Fruit fly (Drosophila melanogaster): ENCODE measurements around the gene CG14720.

CG14720 gene

DNA sequence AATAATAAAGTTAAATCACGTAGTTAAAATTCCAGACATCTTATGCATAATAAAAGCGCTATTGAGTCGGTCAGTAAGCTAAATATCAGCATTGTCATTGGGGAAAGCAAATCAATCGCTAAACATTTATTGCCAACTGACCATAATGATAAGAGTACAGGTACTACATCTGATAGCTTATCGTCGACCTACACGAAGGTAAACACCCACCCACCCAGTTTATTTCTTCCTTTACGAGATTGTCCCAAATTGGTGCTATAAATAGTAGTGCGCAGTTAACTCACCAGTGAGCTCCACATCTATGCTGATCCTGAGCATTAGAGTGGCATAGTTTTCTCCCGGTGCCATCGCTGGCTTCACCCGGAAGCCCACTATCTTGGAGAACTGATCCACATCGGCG lies 27.8 kb upstream of the CG14720 start:
- TF ChIP-seq CG7101 (tag; optimal IDR thresholded peaks at IDR 0.05) (no peak), Mnt (GFP tag; optimal IDR thresholded peaks at IDR 0.05) (no peak), CG12768 (GFP tag; optimal IDR thresholded peaks at IDR 0.05) (peak; percentile 37), cic (GFP tag; optimal IDR thresholded peaks at IDR 0.05) (peak; percentile 26), Crg-1 (GFP tag; optimal IDR thresholded peaks at IDR 0.05) (no peak)

DNA sequence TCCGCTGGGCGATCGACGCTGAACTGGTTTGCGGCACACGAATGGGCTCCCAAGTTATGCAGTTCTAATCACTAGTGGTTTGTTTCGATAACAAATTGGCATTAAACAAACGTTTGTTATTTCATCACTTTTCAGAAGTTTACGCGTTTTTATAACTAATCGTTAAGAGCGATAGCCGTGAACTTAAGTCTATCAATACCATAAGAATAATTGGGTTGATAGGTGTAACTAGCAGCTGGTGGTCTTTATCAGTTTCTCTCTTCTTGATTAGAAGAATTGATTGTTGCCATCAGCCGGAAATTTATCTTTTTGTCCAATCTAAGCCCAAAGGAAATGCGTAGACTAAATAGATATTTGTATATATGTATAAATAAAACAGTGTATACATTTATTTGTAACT lies 27.2 kb upstream of the CG14720 start, which contains the start of gene CG6830:
Gene CG6830 (minus strand): TSS at position 27 of the 400 bp plus-strand sequence.
- TF ChIP-seq kay (GFP tag; ENCODE audit: borderline replicate concordance) (peak; percentile 29), cic (GFP tag; optimal IDR thresholded peaks at IDR 0.05) (no peak)

DNA sequence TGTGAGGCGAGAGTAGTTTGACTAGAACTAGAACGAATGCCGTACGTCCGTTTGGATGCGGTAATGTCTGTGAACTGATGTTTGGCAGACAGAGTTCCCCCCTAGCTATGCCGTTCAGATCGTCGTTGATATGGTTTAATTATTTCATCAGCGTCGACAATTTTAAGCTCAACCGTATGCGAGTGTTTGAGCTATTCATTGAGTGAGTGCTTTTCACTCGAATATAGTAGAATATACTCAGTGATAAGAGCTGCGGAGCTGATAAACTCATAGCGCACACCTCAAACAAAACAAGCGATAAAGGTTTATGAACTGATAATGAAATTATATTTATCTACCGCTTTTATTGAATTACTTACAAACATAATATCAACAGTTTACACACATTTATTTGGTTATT lies 23.4 kb upstream of the CG14720 start, which contains the start of gene CG6834:
Gene CG6834 (minus strand): TSS at position 79 of the 400 bp plus-strand sequence.
- TF ChIP-seq CG7101 (tag; optimal IDR thresholded peaks at IDR 0.05), result peak; percentile 20
- TF ChIP-seq CG1620 (GFP tag; optimal IDR thresholded peaks at IDR 0.05), result no peak
- peak; percentile 64 for TF ChIP-seq kay (GFP tag; ENCODE audit: borderline replicate concordance)
- no peak for TF ChIP-seq CG11617 (GFP tag; optimal IDR thresholded peaks at IDR 0.05)
- no peak for TF ChIP-seq Mnt (GFP tag; optimal IDR thresholded peaks at IDR 0.05)
- TF ChIP-seq cic (GFP tag; optimal IDR thresholded peaks at IDR 0.05), result peak; percentile 1
- TF ChIP-seq CG7045 (GFP tag; optimal IDR thresholded peaks at IDR 0.05), result no peak
- no peak for TF ChIP-seq Crg-1 (GFP tag; optimal IDR thresholded peaks at IDR 0.05)
- peak; percentile 24 for TF ChIP-seq CG33017 (tag; optimal IDR thresholded peaks at IDR 0.05)
- no peak for TF ChIP-seq CG5204 (GFP tag; optimal IDR thresholded peaks at IDR 0.05)
- TF ChIP-seq CG14711 (tag; optimal IDR thresholded peaks at IDR 0.05), result no peak
- no peak for TF ChIP-seq toe (GFP tag; optimal IDR thresholded peaks at IDR 0.05)

DNA sequence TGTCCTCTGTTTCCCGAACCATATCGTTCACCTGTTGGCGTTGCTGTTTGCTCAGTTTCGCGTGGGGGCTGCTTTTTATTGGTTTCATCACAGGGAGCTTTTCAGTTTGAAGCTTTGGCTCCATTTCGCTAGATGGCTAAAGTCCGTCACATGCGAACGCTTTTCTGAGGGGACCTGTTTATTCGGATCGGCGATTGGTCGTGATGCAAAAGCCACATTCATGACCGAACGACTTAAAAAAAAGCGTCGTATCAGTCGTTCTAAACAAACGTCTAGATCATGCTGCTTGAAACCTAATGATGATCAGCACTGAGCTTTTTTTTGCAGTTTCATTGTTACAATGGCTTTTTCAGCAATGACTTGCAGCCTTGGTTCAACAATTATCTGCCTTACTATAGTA lies 21.6 kb upstream of the CG14720 start, which contains the start of gene CG6908:
Gene CG6908 (minus strand): TSS at position 152 of the 400 bp plus-strand sequence.
- TF ChIP-seq Hr96 (GFP tag; optimal IDR thresholded peaks at IDR 0.05) (no peak), ovo (GFP tag; optimal IDR thresholded peaks at IDR 0.05) (no peak), Mnt (GFP tag; optimal IDR thresholded peaks at IDR 0.05) (peak; percentile 65), pad (GFP tag; optimal IDR thresholded peaks at IDR 0.05) (peak; percentile 96), CG5204 (GFP tag; optimal IDR thresholded peaks at IDR 0.05) (no peak), Crg-1 (GFP tag; optimal IDR thresholded peaks at IDR 0.05) (no peak), CG11617 (GFP tag; optimal IDR thresholded peaks at IDR 0.05) (no peak), CG33017 (tag; optimal IDR thresholded peaks at IDR 0.05) (peak; percentile 42), cic (GFP tag; optimal IDR thresholded peaks at IDR 0.05) (peak; percentile 86), Clk (GFP tag; optimal IDR thresholded peaks at IDR 0.05) (no peak), CG14711 (tag; optimal IDR thresholded peaks at IDR 0.05) (no peak), kay (GFP tag; ENCODE audit: borderline replicate concordance) (peak; percentile 33), cnc (optimal IDR thresholded peaks at IDR 0.05) (peak; percentile 88 to 99), CG12768 (GFP tag; optimal IDR thresholded peaks at IDR 0.05) (peak; percentile 52), tj (GFP tag; optimal IDR thresholded peaks at IDR 0.05) (no peak), bab1 (GFP tag; optimal IDR thresholded peaks at IDR 0.05) (no peak), toe (GFP tag; optimal IDR thresholded peaks at IDR 0.05) (no peak), CG7101 (tag; optimal IDR thresholded peaks at IDR 0.05) (no peak), CG7045 (GFP tag; optimal IDR thresholded peaks at IDR 0.05) (no peak), CG1620 (GFP tag; optimal IDR thresholded peaks at IDR 0.05) (no peak)

DNA sequence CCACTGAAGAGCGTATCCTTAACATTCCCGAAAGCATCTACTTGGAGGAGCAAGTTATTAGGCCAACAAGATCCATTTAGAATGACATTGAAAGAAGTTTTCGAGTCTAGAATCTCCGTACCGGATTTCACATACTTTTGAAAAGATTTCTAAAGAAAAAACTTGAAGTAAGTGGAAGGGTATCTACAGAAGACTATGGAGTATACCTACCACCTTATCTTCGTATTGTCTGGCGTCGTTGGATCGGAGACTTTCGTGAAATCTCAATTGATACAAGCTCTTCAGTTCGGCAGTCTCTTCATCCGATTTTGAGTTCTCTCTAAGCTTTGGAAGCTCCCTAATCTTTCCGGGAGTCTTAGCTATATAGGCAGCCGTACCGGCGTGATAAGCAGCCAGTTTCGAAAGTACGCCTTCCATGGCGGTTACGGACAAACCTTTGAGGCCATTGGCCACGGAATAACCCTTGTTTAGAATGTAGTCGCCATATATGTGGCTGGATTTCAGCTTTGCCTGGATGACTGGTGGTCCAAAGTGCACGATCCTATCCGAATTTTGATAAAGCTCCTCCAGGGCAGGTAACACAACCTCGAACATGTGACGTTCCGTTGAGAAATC lies 20.5 kb upstream of the CG14720 start:
- TF ChIP-seq Clk (GFP tag; optimal IDR thresholded peaks at IDR 0.05), result no peak
- TF ChIP-seq CG14711 (tag; optimal IDR thresholded peaks at IDR 0.05), result no peak
- no peak for TF ChIP-seq CG11617 (GFP tag; optimal IDR thresholded peaks at IDR 0.05)
- no peak for TF ChIP-seq kay (GFP tag; ENCODE audit: borderline replicate concordance)
- no peak for TF ChIP-seq pad (GFP tag; optimal IDR thresholded peaks at IDR 0.05)
- no peak for TF ChIP-seq CG7101 (tag; optimal IDR thresholded peaks at IDR 0.05)
- TF ChIP-seq CG7045 (GFP tag; optimal IDR thresholded peaks at IDR 0.05), result no peak
- TF ChIP-seq cnc (optimal IDR thresholded peaks at IDR 0.05), result no peak

DNA sequence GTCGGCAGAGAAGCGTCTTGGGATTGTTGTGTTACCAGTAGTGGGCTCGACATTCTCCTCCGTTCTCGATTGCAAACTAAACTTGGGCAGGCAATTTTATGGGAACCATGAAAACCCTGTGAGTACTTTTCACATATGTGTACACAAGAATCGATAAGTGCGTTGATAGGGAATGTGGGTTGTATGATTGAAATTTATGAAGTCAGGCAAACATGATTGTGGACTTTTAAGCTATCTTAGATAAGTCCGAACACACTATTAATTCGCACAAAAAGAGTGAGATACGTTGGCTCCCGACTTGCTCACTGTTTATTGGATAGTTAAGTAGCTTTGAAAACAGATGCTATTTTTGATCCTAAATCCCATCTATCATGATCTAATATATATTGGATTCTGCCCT lies 19.7 kb upstream of the CG14720 start, which contains the start of gene CG18765:
Gene CG18765 (minus strand): TSS at position 53 of the 400 bp plus-strand sequence.
- TF ChIP-seq Crg-1 (GFP tag; optimal IDR thresholded peaks at IDR 0.05) (no peak), bab1 (GFP tag; optimal IDR thresholded peaks at IDR 0.05) (no peak), CG7045 (GFP tag; optimal IDR thresholded peaks at IDR 0.05) (no peak), tj (GFP tag; optimal IDR thresholded peaks at IDR 0.05) (no peak), cic (GFP tag; optimal IDR thresholded peaks at IDR 0.05) (no peak), Mnt (GFP tag; optimal IDR thresholded peaks at IDR 0.05) (no peak), CG1620 (GFP tag; optimal IDR thresholded peaks at IDR 0.05) (no peak), CG7101 (tag; optimal IDR thresholded peaks at IDR 0.05) (no peak), CG33017 (tag; optimal IDR thresholded peaks at IDR 0.05) (no peak), CG11617 (GFP tag; optimal IDR thresholded peaks at IDR 0.05) (no peak), Hr96 (GFP tag; optimal IDR thresholded peaks at IDR 0.05) (no peak), toe (GFP tag; optimal IDR thresholded peaks at IDR 0.05) (no peak), ovo (GFP tag; optimal IDR thresholded peaks at IDR 0.05) (no peak), kay (GFP tag; ENCODE audit: borderline replicate concordance) (no peak), pad (GFP tag; optimal IDR thresholded peaks at IDR 0.05) (no peak), CG5204 (GFP tag; optimal IDR thresholded peaks at IDR 0.05) (no peak), CG12768 (GFP tag; optimal IDR thresholded peaks at IDR 0.05) (no peak), CG14711 (tag; optimal IDR thresholded peaks at IDR 0.05) (no peak), cnc (optimal IDR thresholded peaks at IDR 0.05) (no peak)

Data from whole organism, adult.